Worm (Caenorhabditis elegans) whole organism, L3 larva: ENCODE measurements around the gene nhr-99.

Experiments used
- R02D3.7 ChIP-seq: fragments of 150-350 bp; optimal IDR thresholded peaks from 2 replicates; lab custom pipeline; 2014; ENCODE audit warnings: missing biosample characterization, missing genetic modification characterization
- ZK546.5 ChIP-seq: sonication (generic microtip); optimal IDR thresholded peaks from 2 replicates; lab custom pipeline; 2017; ENCODE audit warnings: missing biosample characterization, missing genetic modification characterization
- aly-2 ChIP-seq: fragments of 150-350 bp; optimal IDR thresholded peaks from 2 replicates; lab custom pipeline; 2014; ENCODE audit warnings: missing biosample characterization, missing genetic modification characterization
- ama-1 ChIP-seq: fragments of 150-350 bp; optimal IDR thresholded peaks from 2 replicates; lab custom pipeline; 2018
- ceh-16 ChIP-seq: sonication (generic microtip); optimal IDR thresholded peaks from 2 replicates; lab custom pipeline; 2017; ENCODE audit warnings: missing biosample characterization, missing genetic modification characterization
- ceh-28 ChIP-seq: fragments of 150-350 bp; optimal IDR thresholded peaks from 2 replicates; lab custom pipeline; 2014; ENCODE audit warnings: missing biosample characterization, missing genetic modification reagents, missing genetic modification characterization
- ceh-9 ChIP-seq: sonication (generic microtip); optimal IDR thresholded peaks from 2 replicates; lab custom pipeline; 2018; ENCODE audit warnings: missing biosample characterization, missing genetic modification characterization
- egl-27 ChIP-seq: sonication (generic microtip); optimal IDR thresholded peaks from 4 replicates; lab custom pipeline; 2017; ENCODE audit warnings: missing biosample characterization, missing genetic modification reagents, missing genetic modification characterization
- egl-5 ChIP-seq: fragments of 150-350 bp; optimal IDR thresholded peaks from 2 replicates; lab custom pipeline; 2017; ENCODE audit warnings: missing biosample characterization, missing genetic modification reagents, missing genetic modification characterization, inconsistent platforms
- elt-1 ChIP-seq: fragments of 150-350 bp; optimal IDR thresholded peaks from 2 replicates; lab custom pipeline; 2014; ENCODE audit warnings: missing biosample characterization, missing genetic modification characterization
- elt-2 ChIP-seq: sonication (generic microtip); optimal IDR thresholded peaks from 2 replicates; lab custom pipeline; 2016; ENCODE audit warnings: missing genetic modification reagents, mild to moderate bottlenecking, missing genetic modification characterization, missing compliant biosample characterization
- elt-3 ChIP-seq, 3 experiments: fragments of 150-350 bp in 1 of 3; sonication (generic microtip) in 2 of 3; optimal IDR thresholded peaks; 2 replicates in 2 of 3; 4 replicates in 1 of 3; lab custom pipeline; 2014 to 2017; ENCODE audit warnings: missing biosample characterization in 3 of 3, missing genetic modification characterization in 3 of 3
- eor-1 ChIP-seq, 2 experiments: fragments of 150-350 bp; optimal IDR thresholded peaks; 2 replicates each; lab custom pipeline; 2014 to 2018; ENCODE audit warnings: missing biosample characterization in 2 of 2, missing genetic modification characterization in 2 of 2
- fkh-10 ChIP-seq: sonication (generic microtip); optimal IDR thresholded peaks from 2 replicates; lab custom pipeline; 2017; ENCODE audit warnings: missing biosample characterization, missing genetic modification reagents, missing genetic modification characterization
- fkh-2 ChIP-seq: fragments of 150-350 bp; optimal IDR thresholded peaks from 2 replicates; lab custom pipeline; 2014; ENCODE audit warnings: missing biosample characterization, missing genetic modification reagents, missing genetic modification characterization
- hmg-11 ChIP-seq: sonication (generic microtip); optimal IDR thresholded peaks from 2 replicates; lab custom pipeline; 2016; ENCODE audit warnings: missing genetic modification characterization, missing compliant biosample characterization
- jun-1 ChIP-seq: fragments of 150-350 bp; optimal IDR thresholded peaks from 2 replicates; lab custom pipeline; 2014; ENCODE audit warnings: missing biosample characterization, missing genetic modification reagents, missing genetic modification characterization
- lin-39 ChIP-seq: fragments of 150-350 bp; optimal IDR thresholded peaks from 2 replicates; lab custom pipeline; 2018; ENCODE audit warnings: missing biosample characterization, missing genetic modification reagents, missing genetic modification characterization
- mdl-1 ChIP-seq: fragments of 150-350 bp; optimal IDR thresholded peaks from 2 replicates; lab custom pipeline; 2014; ENCODE audit warnings: missing biosample characterization, missing genetic modification characterization
- mml-1 ChIP-seq: fragments of 150-350 bp; sonication (generic microtip); optimal IDR thresholded peaks from 3 replicates; lab custom pipeline; 2014; ENCODE audit warnings: missing biosample characterization, missing genetic modification characterization
- nfya-1 ChIP-seq: sonication (generic microtip); optimal IDR thresholded peaks from 2 replicates; lab custom pipeline; 2017; ENCODE audit warnings: missing genetic modification characterization, mild to moderate bottlenecking, missing compliant biosample characterization, antibody characterized with exemption, moderate library complexity; ENCODE audit not compliant: insufficient read depth
- nhr-11 ChIP-seq: fragments of 150-350 bp; optimal IDR thresholded peaks from 2 replicates; lab custom pipeline; 2014; ENCODE audit warnings: missing biosample characterization, missing genetic modification characterization
- nhr-23 ChIP-seq: fragments of 150-350 bp; optimal IDR thresholded peaks from 2 replicates; lab custom pipeline; 2014; ENCODE audit warnings: missing biosample characterization, missing genetic modification reagents, missing genetic modification characterization
- nhr-237 ChIP-seq: fragments of 150-350 bp; optimal IDR thresholded peaks from 2 replicates; lab custom pipeline; 2014; ENCODE audit warnings: missing biosample characterization, missing genetic modification characterization
- nhr-28 ChIP-seq: fragments of 150-350 bp; optimal IDR thresholded peaks from 2 replicates; lab custom pipeline; 2014; ENCODE audit warnings: missing biosample characterization, missing genetic modification characterization
- nhr-76 ChIP-seq: fragments of 150-350 bp; sonication (generic microtip); optimal IDR thresholded peaks from 5 replicates; lab custom pipeline; 2014; ENCODE audit warnings: missing biosample characterization, missing genetic modification characterization
- pha-4 ChIP-seq: fragments of 150-350 bp; optimal IDR thresholded peaks from 2 replicates; lab custom pipeline; 2014; ENCODE audit warnings: missing biosample characterization, missing genetic modification reagents, missing genetic modification characterization
- pqm-1 ChIP-seq: fragments of 150-350 bp; optimal IDR thresholded peaks from 2 replicates; lab custom pipeline; 2017; ENCODE audit warnings: missing biosample characterization, missing genetic modification characterization, inconsistent platforms
- sea-2 ChIP-seq: fragments of 150-350 bp; sonication (generic microtip); optimal IDR thresholded peaks from 4 replicates; lab custom pipeline; 2014; ENCODE audit warnings: missing biosample characterization, missing genetic modification reagents, missing genetic modification characterization
- skn-1 ChIP-seq: fragments of 150-350 bp; optimal IDR thresholded peaks from 2 replicates; lab custom pipeline; 2014; ENCODE audit warnings: missing biosample characterization, missing genetic modification characterization
- unc-39 ChIP-seq: sonication (generic microtip); optimal IDR thresholded peaks from 4 replicates; lab custom pipeline; 2017; ENCODE audit warnings: missing biosample characterization, missing genetic modification characterization
- unc-62 ChIP-seq: fragments of 150-350 bp; sonication (generic microtip); optimal IDR thresholded peaks from 4 replicates; lab custom pipeline; 2014; ENCODE audit warnings: missing biosample characterization, missing genetic modification reagents, missing genetic modification characterization
- ztf-4 ChIP-seq: fragments of 150-350 bp; optimal IDR thresholded peaks from 2 replicates; lab custom pipeline; 2014; ENCODE audit warnings: missing biosample characterization, missing genetic modification characterization

The nhr-99 gene

ce11 chrV:474516-474915, at the start of gene nhr-99:
nhr-99 (plus strand) TSS chrV:474778.
- TF ChIP-seq elt-2 (tag; lab: Kevin White, UChicago) (peak; percentile 73), egl-5 (tag; lab: Kevin White, UChicago) (no peak), jun-1 (tag; lab: Kevin White, UChicago) (peak; percentile 62), pha-4 (tag; lab: Kevin White, UChicago) (peak; percentile 38), pqm-1 (tag; lab: Kevin White, UChicago) (peak; percentile 85), R02D3.7 (no peak), skn-1 (no peak)

DNA sequence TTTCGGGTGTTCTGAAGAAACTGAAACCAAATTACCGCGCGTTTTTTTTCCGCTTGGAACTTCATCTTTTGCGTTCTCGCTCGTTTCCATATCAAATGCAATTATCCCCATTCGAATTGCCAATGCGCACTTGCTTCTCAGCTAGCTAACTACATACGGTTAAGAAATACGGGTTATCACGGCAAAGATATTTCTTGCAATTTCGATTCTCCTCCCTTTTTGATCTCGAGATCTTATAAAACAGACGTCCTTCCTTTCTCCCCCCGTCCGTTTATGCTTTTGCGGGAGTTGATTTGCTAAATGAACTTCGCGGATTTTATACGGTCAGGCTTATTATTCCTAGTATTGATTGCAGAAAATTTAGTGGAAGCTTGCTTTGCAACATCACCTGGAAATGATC, 45.7 kb upstream of the nhr-99 start, which contains the start of gene B0554.4:
B0554.4 (plus strand) TSS at position 301 of the 400 bp plus-strand sequence.
- TF ChIP-seq mdl-1 (tag; lab: Kevin White, UChicago): no peak
- TF ChIP-seq elt-3 (tag; optimal IDR thresholded peaks at IDR 0.05; lab: Kevin White, UChicago): no peak
- no peak for TF ChIP-seq nhr-76
- TF ChIP-seq R02D3.7: no peak
- no peak for TF ChIP-seq unc-39
- no peak for TF ChIP-seq fkh-2 (tag; lab: Kevin White, UChicago)
- TF ChIP-seq egl-27 (tag; lab: Kevin White, UChicago): no peak
- TF ChIP-seq nhr-11: no peak
- TF ChIP-seq nfya-1 (tag; lab: Kevin White, UChicago): no peak

DNA sequence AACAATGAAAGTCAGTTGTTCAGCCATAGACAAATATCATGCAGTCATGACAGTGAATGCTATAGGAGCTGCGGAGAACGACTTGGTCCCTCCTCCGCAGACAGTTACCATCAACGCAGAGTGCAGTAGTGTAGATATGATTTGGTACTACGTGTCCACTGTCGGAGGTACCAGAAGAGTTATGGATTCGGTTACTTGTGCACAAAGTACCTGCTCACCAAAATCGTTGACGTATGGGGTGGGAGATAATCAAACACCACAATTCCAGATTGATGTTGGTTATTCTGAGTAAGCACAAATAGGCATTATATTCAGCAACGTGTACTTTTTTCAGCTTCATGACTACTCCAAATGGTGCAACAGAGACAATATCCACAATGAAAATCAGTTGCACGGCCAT, 41.6 kb upstream of the nhr-99 start:
- TF ChIP-seq jun-1 (tag; lab: Kevin White, UChicago) (no peak), egl-5 (tag; lab: Kevin White, UChicago) (no peak), ama-1 (lab: Kevin White, UChicago) (no peak), nfya-1 (tag; lab: Kevin White, UChicago) (no peak), ztf-4 (tag; lab: Kevin White, UChicago) (no peak), unc-62 (GFP tag; lab: Kevin White, UChicago) (no peak)
- TF ChIP-seq, all 47 proteins: peak for 0

DNA sequence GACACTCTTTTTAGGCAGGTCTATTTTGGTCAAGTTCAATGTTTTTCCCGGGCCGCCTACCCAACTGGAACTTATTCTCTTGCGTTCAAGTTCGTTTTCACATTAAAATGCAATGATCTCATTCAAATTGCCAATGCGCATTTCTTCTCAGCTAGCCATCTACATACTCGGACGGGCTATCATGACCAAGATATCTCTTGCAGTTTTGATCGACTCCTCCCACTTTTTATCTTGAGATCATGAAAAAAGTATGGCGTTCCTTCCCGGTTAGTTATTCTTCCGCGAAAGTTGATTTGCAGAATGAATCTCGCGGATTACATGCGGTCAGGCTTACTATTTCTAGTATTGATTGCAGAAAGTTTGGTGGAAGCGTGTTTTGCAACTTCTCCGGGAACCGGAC, 40.7 kb upstream of the nhr-99 start, which contains the start of gene B0554.2:
B0554.2 (plus strand) TSS at position 301 of the 400 bp plus-strand sequence.
- TF ChIP-seq ceh-9 (no peak), aly-2 (tag; lab: Kevin White, UChicago) (no peak), ZK546.5 (tag; lab: Kevin White, UChicago) (no peak), ama-1 (lab: Kevin White, UChicago) (no peak)

ce11 chrV:438094-438493, 36.5 kb upstream of the nhr-99 start, which contains the start of gene B0554.1:
B0554.1 (plus strand) TSS chrV:438394.
- no peak for TF ChIP-seq nfya-1 (tag; lab: Kevin White, UChicago)
- TF ChIP-seq elt-1 (tag; lab: Kevin White, UChicago): no peak
- no peak for TF ChIP-seq nhr-11
- no peak for TF ChIP-seq hmg-11
- TF ChIP-seq ceh-28 (tag; lab: Kevin White, UChicago): no peak
- no peak for TF ChIP-seq elt-2 (tag; lab: Kevin White, UChicago)
- no peak for TF ChIP-seq mdl-1 (tag; lab: Kevin White, UChicago)
- TF ChIP-seq ceh-16 (tag; lab: Kevin White, UChicago): no peak
- TF ChIP-seq eor-1 (tag; optimal IDR thresholded peaks at IDR 0.05; lab: Kevin White, UChicago): no peak
- TF ChIP-seq nhr-23 (tag; lab: Kevin White, UChicago): no peak
- no peak for TF ChIP-seq lin-39 (tag; lab: Kevin White, UChicago)
- no peak for TF ChIP-seq mml-1 (tag; lab: Kevin White, UChicago)
- TF ChIP-seq sea-2 (GFP tag; lab: Kevin White, UChicago): no peak
- TF ChIP-seq aly-2 (tag; lab: Kevin White, UChicago): no peak
- no peak for TF ChIP-seq nhr-237
- TF ChIP-seq ZK546.5 (tag; lab: Kevin White, UChicago): no peak
- TF ChIP-seq fkh-10: no peak
- no peak for TF ChIP-seq pqm-1 (tag; lab: Kevin White, UChicago)
- TF ChIP-seq egl-5 (tag; lab: Kevin White, UChicago): no peak
- no peak for TF ChIP-seq nhr-28
